Fruit fly (Drosophila melanogaster) whole organism, embryonic: ENCODE measurements around the gene CCAP.
A peak's percentile ranks its signal among the peaks of the same experiment; 100 is the strongest.

Experiments
- Adf1 ChIP-seq: fragments of 200-800 bp; sonication (Bioruptor generic); IDR thresholded peaks from 2 replicates; pipeline ENCODE4 v1.3.6; 2022; ENCODE audit warnings: missing biosample characterization, missing genetic modification characterization
- Antp ChIP-seq: fragments of 200-800 bp; sonication (Bioruptor generic); optimal IDR thresholded peaks from 3 replicates; lab custom pipeline; 2016; ENCODE audit warnings: missing biosample characterization, missing genetic modification characterization
- Bgb ChIP-seq: fragments of 200-800 bp; sonication (Bioruptor generic); IDR thresholded peaks from 2 replicates; pipeline ENCODE4 v1.3.6; 2022; ENCODE audit warnings: missing biosample characterization, missing genetic modification characterization; ENCODE audit not compliant: partially characterized antibody
- Blimp-1 ChIP-seq: fragments of 200-800 bp; sonication (Bioruptor generic); optimal IDR thresholded peaks from 3 replicates; lab custom pipeline; 2018; ENCODE audit warnings: missing biosample characterization, missing genetic modification characterization, mild to moderate bottlenecking, moderate library complexity, missing genetic modification reagents
- CG10321 ChIP-seq: fragments of 200-800 bp; sonication (Bioruptor generic); IDR thresholded peaks from 2 replicates; pipeline ENCODE4 v1.3.6; 2022; ENCODE audit warnings: missing biosample characterization, missing genetic modification characterization
- CG11398 ChIP-seq: fragments of 200-800 bp; sonication (Bioruptor generic); optimal IDR thresholded peaks from 2 replicates; lab custom pipeline; 2016; ENCODE audit warnings: missing biosample characterization, missing genetic modification characterization
- CG12769 ChIP-seq: fragments of 200-800 bp; sonication (Bioruptor generic); optimal IDR thresholded peaks from 2 replicates; lab custom pipeline; 2019; ENCODE audit warnings: missing biosample characterization, mild to moderate bottlenecking, missing genetic modification characterization, moderate library complexity
- CG13296 ChIP-seq: fragments of 200-800 bp; sonication (Bioruptor generic); optimal IDR thresholded peaks from 3 replicates; lab custom pipeline; 2018; ENCODE audit warnings: missing biosample characterization, mild to moderate bottlenecking, missing genetic modification characterization
- CG16813 ChIP-seq: fragments of 200-800 bp; sonication (Bioruptor generic); IDR thresholded peaks from 3 replicates; pipeline ENCODE4 v1.3.6; 2022; ENCODE audit warnings: missing biosample characterization, missing genetic modification characterization; ENCODE audit not compliant: partially characterized antibody
- CG2889 ChIP-seq: fragments of 200-800 bp; sonication (Bioruptor generic); IDR thresholded peaks from 3 replicates; pipeline ENCODE4 v1.3.6; 2022; ENCODE audit warnings: missing biosample characterization, missing genetic modification characterization
- CG32532 ChIP-seq: fragments of 200-800 bp; sonication (Bioruptor generic); IDR thresholded peaks from 2 replicates; pipeline ENCODE4 v1.3.6; 2022; ENCODE audit warnings: missing biosample characterization, missing genetic modification characterization
- CG4820 ChIP-seq: fragments of 200-800 bp; sonication (Bioruptor generic); optimal IDR thresholded peaks from 3 replicates; lab custom pipeline; 2016; ENCODE audit warnings: missing biosample characterization, missing genetic modification characterization
- CG6654 ChIP-seq: fragments of 200-800 bp; sonication (Bioruptor generic); optimal IDR thresholded peaks from 2 replicates; lab custom pipeline; 2017; ENCODE audit warnings: missing biosample characterization, mild to moderate bottlenecking, missing genetic modification characterization
- CG6791 ChIP-seq: fragments of 200-800 bp; sonication (Bioruptor generic); IDR thresholded peaks from 3 replicates; pipeline ENCODE4 v1.3.6; 2022; ENCODE audit warnings: missing biosample characterization, missing genetic modification characterization; ENCODE audit not compliant: partially characterized antibody
- CG7786 ChIP-seq: fragments of 200-800 bp; sonication (Bioruptor generic); optimal IDR thresholded peaks from 2 replicates; lab custom pipeline; 2016; ENCODE audit warnings: missing biosample characterization, missing genetic modification characterization
- D ChIP-seq, 2 experiments: fragments of 200-800 bp in 1 of 2; fragments of >200 bp in 1 of 2; sonication (Bioruptor generic) in 1 of 2; optimal IDR thresholded peaks; 2 replicates in 1 of 2; 3 replicates in 1 of 2; lab custom pipeline; 2017; ENCODE audit warnings: mild to moderate bottlenecking in 1 of 2, missing biosample characterization in 1 of 2, missing genetic modification characterization in 1 of 2, missing genetic modification reagents in 1 of 2
- E2f2 ChIP-seq: fragments of 200-800 bp; sonication (Bioruptor generic); IDR thresholded peaks from 2 replicates; pipeline ENCODE4 v1.3.6; 2022; ENCODE audit warnings: missing biosample characterization, missing genetic modification characterization
- Hand ChIP-seq: fragments of 200-800 bp; sonication (Bioruptor generic); optimal IDR thresholded peaks from 2 replicates; lab custom pipeline; 2017; ENCODE audit warnings: mild to moderate bottlenecking, missing biosample characterization, missing genetic modification reagents, missing genetic modification characterization
- HmgZ ChIP-seq: fragments of 200-800 bp; sonication (Bioruptor generic); optimal IDR thresholded peaks from 2 replicates; lab custom pipeline; 2018; ENCODE audit warnings: missing biosample characterization, mild to moderate bottlenecking, missing genetic modification characterization
- Hmx ChIP-seq: fragments of 200-800 bp; sonication (Bioruptor generic); optimal IDR thresholded peaks from 2 replicates; lab custom pipeline; 2016; ENCODE audit warnings: missing biosample characterization, missing genetic modification characterization
- Kr ChIP-seq: fragments of 200-800 bp; sonication (Bioruptor generic); optimal IDR thresholded peaks from 2 replicates; lab custom pipeline; 2017; ENCODE audit warnings: missing biosample characterization, mild to moderate bottlenecking, missing genetic modification characterization
- Nf-YB ChIP-seq: fragments of 200-800 bp; sonication (Bioruptor generic); optimal IDR thresholded peaks from 3 replicates; lab custom pipeline; 2019; ENCODE audit warnings: missing biosample characterization, mild to moderate bottlenecking, missing genetic modification characterization, moderate library complexity
- PHDP ChIP-seq: fragments of 200-800 bp; sonication (Bioruptor generic); optimal IDR thresholded peaks from 3 replicates; lab custom pipeline; 2018; ENCODE audit warnings: missing biosample characterization, mild to moderate bottlenecking, missing genetic modification characterization, moderate library complexity
- Trl ChIP-seq, 3 experiments: fragments of >200 bp in 2 of 3; fragments of 200-800 bp in 1 of 3; sonication (Bioruptor generic) in 1 of 3; optimal IDR thresholded peaks; 2 replicates in 1 of 3; 3 replicates in 2 of 3; lab custom pipeline; 2016 to 2017; ENCODE audit warnings: missing biosample characterization in 1 of 3, missing genetic modification characterization in 1 of 3
- abd-A ChIP-seq: fragments of 200-800 bp; sonication (Bioruptor generic); optimal IDR thresholded peaks from 3 replicates; lab custom pipeline; 2019; ENCODE audit warnings: missing biosample characterization, mild to moderate bottlenecking, missing genetic modification characterization, moderate library complexity
- bbx ChIP-seq: fragments of 200-800 bp; sonication (Bioruptor generic); IDR thresholded peaks from 2 replicates; pipeline ENCODE4 v1.3.6; 2022; ENCODE audit warnings: missing biosample characterization, missing genetic modification characterization; ENCODE audit not compliant: partially characterized antibody
- btn ChIP-seq: fragments of 200-800 bp; sonication (Bioruptor generic); optimal IDR thresholded peaks from 2 replicates; lab custom pipeline; 2016; ENCODE audit warnings: missing biosample characterization, missing genetic modification characterization
- crol ChIP-seq: fragments of 200-800 bp; sonication (Bioruptor generic); IDR thresholded peaks from 2 replicates; pipeline ENCODE4 v1.3.6; 2022; ENCODE audit warnings: missing biosample characterization, missing genetic modification characterization
- dm ChIP-seq: fragments of 200-800 bp; sonication (Bioruptor generic); optimal IDR thresholded peaks from 3 replicates; lab custom pipeline; 2016; ENCODE audit warnings: missing biosample characterization, missing genetic modification characterization
- dmrt99B ChIP-seq: fragments of 200-800 bp; sonication (Bioruptor generic); optimal IDR thresholded peaks from 2 replicates; lab custom pipeline; 2018; ENCODE audit warnings: missing biosample characterization, mild to moderate bottlenecking, missing genetic modification characterization, moderate library complexity
- fd3F ChIP-seq: fragments of 200-800 bp; sonication (Bioruptor generic); optimal IDR thresholded peaks from 2 replicates; lab custom pipeline; 2018; ENCODE audit warnings: missing biosample characterization, mild to moderate bottlenecking, missing genetic modification characterization, moderate library complexity
- fu2 ChIP-seq: fragments of 200-800 bp; sonication (Bioruptor generic); optimal IDR thresholded peaks from 2 replicates; lab custom pipeline; 2016; ENCODE audit warnings: missing biosample characterization, missing genetic modification characterization
- gce ChIP-seq: fragments of 200-800 bp; sonication (Bioruptor generic); IDR thresholded peaks from 3 replicates; pipeline ENCODE4 v1.3.6; 2022; ENCODE audit warnings: missing biosample characterization, missing genetic modification characterization
- hth ChIP-seq: fragments of >200 bp; optimal IDR thresholded peaks from 2 replicates; lab custom pipeline; 2017; ENCODE audit warnings: inconsistent platforms
- insv ChIP-seq, 2 experiments: fragments of 200-800 bp; sonication (Bioruptor generic); optimal IDR thresholded peaks; 3 replicates each; lab custom pipeline; 2016 to 2018; ENCODE audit warnings: missing biosample characterization in 2 of 2, missing genetic modification characterization in 2 of 2
- inv ChIP-seq: fragments of 200-800 bp; sonication (Bioruptor generic); IDR thresholded peaks from 2 replicates; pipeline ENCODE4 v1.3.6; 2022; ENCODE audit warnings: missing biosample characterization, missing genetic modification characterization; ENCODE audit not compliant: partially characterized antibody
- kah ChIP-seq: fragments of 200-800 bp; sonication (Bioruptor generic); optimal IDR thresholded peaks from 2 replicates; lab custom pipeline; 2018; ENCODE audit warnings: missing biosample characterization, mild to moderate bottlenecking, missing genetic modification characterization
- repo ChIP-seq: fragments of 200-800 bp; sonication (Bioruptor generic); optimal IDR thresholded peaks from 2 replicates; lab custom pipeline; 2016; ENCODE audit warnings: missing biosample characterization, missing genetic modification characterization
- sd ChIP-seq: fragments of 200-800 bp; sonication (Bioruptor generic); optimal IDR thresholded peaks from 3 replicates; lab custom pipeline; 2018; ENCODE audit warnings: missing biosample characterization, mild to moderate bottlenecking, missing genetic modification characterization, moderate library complexity
- tll ChIP-seq, 2 experiments: fragments of 200-800 bp in 1 of 2; fragments of >200 bp in 1 of 2; sonication (Bioruptor generic) in 1 of 2; optimal IDR thresholded peaks; 2 replicates each; lab custom pipeline; 2017 to 2019; ENCODE audit warnings: missing biosample characterization in 2 of 2, missing genetic modification characterization in 2 of 2, mild to moderate bottlenecking in 1 of 2, moderate library complexity in 1 of 2
- ttk ChIP-seq: fragments of 200-800 bp; sonication (Bioruptor generic); IDR thresholded peaks from 2 replicates; pipeline ENCODE4 v2.1.2; 2022; ENCODE audit warnings: missing biosample characterization, missing genetic modification characterization
- z ChIP-seq: fragments of 200-800 bp; sonication (Bioruptor generic); IDR thresholded peaks from 3 replicates; pipeline ENCODE4 v1.3.6; 2022; ENCODE audit warnings: missing biosample characterization, missing genetic modification characterization
- zen ChIP-seq: fragments of 200-800 bp; sonication (Bioruptor generic); optimal IDR thresholded peaks from 3 replicates; lab custom pipeline; 2018; ENCODE audit warnings: missing biosample characterization, mild to moderate bottlenecking, missing genetic modification characterization, moderate library complexity
- zen2 ChIP-seq: fragments of 200-800 bp; sonication (Bioruptor generic); IDR thresholded peaks from 3 replicates; pipeline ENCODE4 v1.3.6; 2022; ENCODE audit warnings: missing biosample characterization, missing genetic modification characterization; ENCODE audit not compliant: partially characterized antibody

CCAP gene

dm6 chr3R:22673528-22673959, 28.3 kb downstream of the CCAP start (continued):
- peak; percentile 48 for TF ChIP-seq PHDP (tag; lab: Kevin White, UChicago)
- no peak for TF ChIP-seq CG16813 (GFP tag; lab: Robert Waterston, UW)
- peak in 1 of 2 experiments; percentile 96 for TF ChIP-seq tll (GFP tag; optimal IDR thresholded peaks at IDR 0.05; lab: Kevin White, UChicago)
- TF ChIP-seq dm (GFP tag; lab: Kevin White, UChicago): peak; percentile 54
- TF ChIP-seq Trl (optimal IDR thresholded peaks at IDR 0.05; lab: Kevin White, UChicago): peak in 1 of 2 experiments; percentile 73
- TF ChIP-seq Trl (GFP tag; optimal IDR thresholded peaks at IDR 0.05; lab: Kevin White, UChicago): peak; percentile 57
- no peak for TF ChIP-seq Hmx (GFP tag; lab: Kevin White, UChicago)
- TF ChIP-seq CG32532 (GFP tag; lab: Robert Waterston, UW): no peak
- TF ChIP-seq CG4820 (GFP tag; lab: Kevin White, UChicago): peak; percentile 74
- TF ChIP-seq CG11398: peak; percentile 68
- TF ChIP-seq inv (GFP tag; lab: Robert Waterston, UW): no peak
- TF ChIP-seq bbx: no peak
- no peak for TF ChIP-seq CG10321
- peak; percentile 51 for TF ChIP-seq HmgZ (tag; lab: Kevin White, UChicago)
- no peak for TF ChIP-seq E2f2 (GFP tag; lab: Robert Waterston, UW)
- no peak for TF ChIP-seq ttk (GFP tag; lab: Robert Waterston, UW)
- peak; percentile 55 for TF ChIP-seq repo (GFP tag; lab: Kevin White, UChicago)
- TF ChIP-seq fd3F (GFP tag; lab: Kevin White, UChicago): no peak
- TF ChIP-seq kah: no peak
- TF ChIP-seq CG2889 (GFP tag; lab: Robert Waterston, UW): no peak
- TF ChIP-seq CG13296 (GFP tag; lab: Kevin White, UChicago): peak; percentile 27
- TF ChIP-seq dmrt99B (tag; lab: Kevin White, UChicago): peak; percentile 66
- TF ChIP-seq Blimp-1 (GFP tag; lab: Kevin White, UChicago): peak; percentile 59
- peak; percentile 66 for TF ChIP-seq Antp (GFP tag; lab: Kevin White, UChicago)
- no peak for TF ChIP-seq zen2 (GFP tag; lab: Robert Waterston, UW)
- TF ChIP-seq gce (GFP tag; lab: Robert Waterston, UW): no peak
- peak; percentile 63 for TF ChIP-seq Nf-YB (GFP tag; lab: Kevin White, UChicago)
- peak; percentile 80 for TF ChIP-seq CG7786
- TF ChIP-seq z (GFP tag; lab: Robert Waterston, UW): no peak
- no peak for TF ChIP-seq Hand (GFP tag; lab: Kevin White, UChicago)
- TF ChIP-seq Bgb (GFP tag; lab: Robert Waterston, UW): no peak

DNA sequence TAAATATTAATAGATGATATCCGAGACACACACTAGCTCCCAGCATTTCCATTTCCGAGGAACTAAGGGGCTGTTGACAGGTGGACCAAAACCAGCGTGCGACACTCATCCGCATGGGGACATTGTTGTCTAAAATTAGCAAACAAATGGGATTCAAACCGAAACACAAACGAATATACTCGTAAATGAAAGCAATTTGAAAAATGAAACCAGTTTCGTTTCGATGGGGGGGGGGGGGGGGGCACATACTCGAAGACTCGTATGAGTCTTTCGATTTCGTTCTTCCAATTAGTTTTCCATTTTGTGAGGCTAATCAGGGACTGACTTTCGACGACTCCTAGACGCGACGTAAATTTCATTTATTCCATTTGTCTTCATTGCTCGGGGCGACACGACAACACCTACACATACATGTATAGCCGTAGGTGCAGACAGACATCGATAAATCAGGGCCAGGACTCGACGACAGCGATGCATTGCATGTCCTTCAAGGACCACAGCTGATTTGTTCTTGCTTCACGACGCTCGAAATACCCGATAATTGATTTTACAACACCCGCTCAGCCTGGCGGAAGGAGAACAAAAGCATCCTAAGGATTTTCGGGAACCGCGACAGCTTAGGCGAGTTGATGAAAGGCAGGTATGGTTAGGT, 29.1 kb downstream of the CCAP start:
- TF ChIP-seq abd-A (tag; lab: Kevin White, UChicago) (peak; percentile 16), insv (GFP tag; optimal IDR thresholded peaks at IDR 0.05; lab: Kevin White, UChicago) (peak in 1 of 2 experiments; percentile 71), sd (peak; percentile 19), tll (GFP tag; optimal IDR thresholded peaks at IDR 0.05; lab: Kevin White, UChicago) (peak in 1 of 2 experiments; percentile 52), D (optimal IDR thresholded peaks at IDR 0.05; lab: Kevin White, UChicago) (peak; percentile 90), D (GFP tag; optimal IDR thresholded peaks at IDR 0.05; lab: Kevin White, UChicago) (no peak), Kr (GFP tag; lab: Kevin White, UChicago) (peak; percentile 6), fu2 (GFP tag; lab: Kevin White, UChicago) (no peak), CG6791 (GFP tag; lab: Robert Waterston, UW) (0 out of 3 replicates have a peak, but pooled peaks have one; percentile 41), CG6654 (no peak), crol (peak; percentile 64), Adf1 (GFP tag; lab: Robert Waterston, UW) (no peak), zen (peak; percentile 70), hth (lab: Kevin White, UChicago) (peak; percentile 91), Blimp-1 (GFP tag; lab: Kevin White, UChicago) (peak; percentile 58), btn (GFP tag; lab: Kevin White, UChicago) (no peak), CG12769 (tag; lab: Kevin White, UChicago) (peak; percentile 36)
